Fruit fly (Drosophila melanogaster) whole organism, embryonic: ENCODE data around the gene GNBP3.

ENCODE experiments used
- Ada2b ChIP-seq: fragments of 200-800 bp; sonication (Bioruptor generic); IDR thresholded peaks from 2 replicates; pipeline ENCODE4 v1.3.6; 2022; ENCODE audit warnings: missing biosample characterization, missing genetic modification characterization
- Aef1 ChIP-seq: fragments of 200-800 bp; sonication (Bioruptor generic); IDR thresholded peaks from 3 replicates; pipeline ENCODE4 v1.3.6; 2022; ENCODE audit warnings: missing biosample characterization, missing genetic modification characterization
- Atf-2 ChIP-seq: fragments of 200-800 bp; sonication (Bioruptor generic); optimal IDR thresholded peaks from 2 replicates; lab custom pipeline; 2016; ENCODE audit warnings: missing biosample characterization, missing genetic modification characterization
- Atf3 ChIP-seq: fragments of 200-800 bp; sonication (Bioruptor generic); optimal IDR thresholded peaks from 3 replicates; lab custom pipeline; 2016; ENCODE audit warnings: missing biosample characterization, missing genetic modification characterization
- Atf6 ChIP-seq: fragments of 200-800 bp; sonication (Bioruptor generic); IDR thresholded peaks from 2 replicates; pipeline ENCODE4 v1.3.6; 2022; ENCODE audit warnings: missing biosample characterization, missing genetic modification characterization
- CG13424 ChIP-seq: fragments of 200-800 bp; sonication (Bioruptor generic); optimal IDR thresholded peaks from 2 replicates; lab custom pipeline; 2019; ENCODE audit warnings: missing biosample characterization, mild to moderate bottlenecking, missing genetic modification characterization, moderate library complexity
- CG15073 ChIP-seq: fragments of 200-800 bp; sonication (Bioruptor generic); optimal IDR thresholded peaks from 2 replicates; lab custom pipeline; 2016; ENCODE audit warnings: missing biosample characterization, missing genetic modification characterization
- CG16863 ChIP-seq: fragments of 200-800 bp; sonication (Bioruptor generic); optimal IDR thresholded peaks from 3 replicates; lab custom pipeline; 2016; ENCODE audit warnings: missing biosample characterization, missing genetic modification characterization
- CG17328 ChIP-seq: fragments of 200-800 bp; sonication (Bioruptor generic); IDR thresholded peaks from 2 replicates; pipeline ENCODE4 v1.3.6; 2022; ENCODE audit warnings: missing biosample characterization, missing genetic modification characterization
- CG17359 ChIP-seq: fragments of 200-800 bp; sonication (Bioruptor generic); optimal IDR thresholded peaks from 3 replicates; lab custom pipeline; 2018; ENCODE audit warnings: missing biosample characterization, mild to moderate bottlenecking, missing genetic modification characterization, moderate library complexity
- CG17361 ChIP-seq: fragments of 200-800 bp; sonication (Bioruptor generic); IDR thresholded peaks from 3 replicates; pipeline ENCODE4 v1.3.6; 2022; ENCODE audit warnings: missing biosample characterization, missing genetic modification characterization
- CG17385 ChIP-seq: fragments of 200-800 bp; sonication (Bioruptor generic); optimal IDR thresholded peaks from 3 replicates; lab custom pipeline; 2018; ENCODE audit warnings: missing biosample characterization, mild to moderate bottlenecking, missing genetic modification characterization
- CG17612 ChIP-seq: fragments of 200-800 bp; sonication (Bioruptor generic); IDR thresholded peaks from 2 replicates; pipeline ENCODE4 v1.3.6; 2022; ENCODE audit warnings: missing biosample characterization, missing genetic modification characterization
- CG17802 ChIP-seq: fragments of 200-800 bp; sonication (Bioruptor generic); optimal IDR thresholded peaks from 2 replicates; lab custom pipeline; 2018; ENCODE audit warnings: missing biosample characterization, mild to moderate bottlenecking, missing genetic modification characterization, moderate library complexity
- CG18599 ChIP-seq: fragments of 200-800 bp; sonication (Bioruptor generic); optimal IDR thresholded peaks from 3 replicates; lab custom pipeline; 2017; ENCODE audit warnings: missing biosample characterization, missing genetic modification characterization, mild to moderate bottlenecking, moderate library complexity, missing genetic modification reagents
- CG31224 ChIP-seq: fragments of 200-800 bp; sonication (Bioruptor generic); IDR thresholded peaks from 2 replicates; pipeline ENCODE4 v1.3.6; 2022; ENCODE audit warnings: missing biosample characterization, missing genetic modification characterization
- CG31441 ChIP-seq: fragments of 200-800 bp; sonication (Bioruptor generic); IDR thresholded peaks from 2 replicates; pipeline ENCODE4 v1.3.6; 2022; ENCODE audit warnings: missing biosample characterization, missing genetic modification characterization
- CG32532 ChIP-seq: fragments of 200-800 bp; sonication (Bioruptor generic); IDR thresholded peaks from 2 replicates; pipeline ENCODE4 v1.3.6; 2022; ENCODE audit warnings: missing biosample characterization, missing genetic modification characterization
- CG33557 ChIP-seq: fragments of 200-800 bp; sonication (Bioruptor generic); optimal IDR thresholded peaks from 2 replicates; lab custom pipeline; 2019; ENCODE audit warnings: missing biosample characterization, mild to moderate bottlenecking, missing genetic modification characterization, moderate library complexity
- CG34224 ChIP-seq: fragments of 200-800 bp; sonication (Bioruptor generic); IDR thresholded peaks from 3 replicates; pipeline ENCODE4 v1.3.6; 2022; ENCODE audit warnings: missing biosample characterization, missing genetic modification characterization; ENCODE audit not compliant: partially characterized antibody
- CG3838 ChIP-seq: fragments of 200-800 bp; sonication (Bioruptor generic); optimal IDR thresholded peaks from 3 replicates; lab custom pipeline; 2016; ENCODE audit warnings: missing biosample characterization, missing genetic modification characterization
- CG4328 ChIP-seq: fragments of 200-800 bp; sonication (Bioruptor generic); optimal IDR thresholded peaks from 3 replicates; lab custom pipeline; 2017; ENCODE audit warnings: missing biosample characterization, missing genetic modification reagents, missing genetic modification characterization
- CG5953 ChIP-seq: fragments of 200-800 bp; sonication (Bioruptor generic); IDR thresholded peaks from 2 replicates; pipeline ENCODE4 v1.3.6; 2022; ENCODE audit warnings: missing biosample characterization, missing genetic modification characterization
- CG6254 ChIP-seq: fragments of 200-800 bp; sonication (Bioruptor generic); optimal IDR thresholded peaks from 3 replicates; lab custom pipeline; 2017; ENCODE audit warnings: mild to moderate bottlenecking, missing biosample characterization, missing genetic modification reagents, missing genetic modification characterization
- CG6654 ChIP-seq: fragments of 200-800 bp; sonication (Bioruptor generic); optimal IDR thresholded peaks from 2 replicates; lab custom pipeline; 2017; ENCODE audit warnings: missing biosample characterization, mild to moderate bottlenecking, missing genetic modification characterization
- CG7556 ChIP-seq: fragments of 200-800 bp; sonication (Bioruptor generic); optimal IDR thresholded peaks from 2 replicates; lab custom pipeline; 2017; ENCODE audit warnings: missing biosample characterization, mild to moderate bottlenecking, missing genetic modification characterization
- CG9727 ChIP-seq: fragments of 200-800 bp; sonication (Bioruptor generic); optimal IDR thresholded peaks from 3 replicates; lab custom pipeline; 2017; ENCODE audit warnings: missing biosample characterization, mild to moderate bottlenecking, missing genetic modification characterization
- Doc2 ChIP-seq: fragments of 200-800 bp; sonication (Bioruptor generic); IDR thresholded peaks from 2 replicates; pipeline ENCODE4 v1.3.6; 2022; ENCODE audit warnings: missing biosample characterization, missing genetic modification characterization
- Dp ChIP-seq: fragments of 200-800 bp; sonication (Bioruptor generic); optimal IDR thresholded peaks from 2 replicates; lab custom pipeline; 2018; ENCODE audit warnings: missing biosample characterization, mild to moderate bottlenecking, missing genetic modification characterization, moderate library complexity
- Drgx ChIP-seq: fragments of 200-800 bp; sonication (Bioruptor generic); IDR thresholded peaks from 2 replicates; pipeline ENCODE4 v1.3.6; 2022; ENCODE audit warnings: missing biosample characterization, missing genetic modification characterization
- Hey ChIP-seq: fragments of 200-800 bp; sonication (Bioruptor generic); optimal IDR thresholded peaks from 3 replicates; lab custom pipeline; 2018; ENCODE audit warnings: missing biosample characterization, mild to moderate bottlenecking, missing genetic modification characterization
- Hr3 ChIP-seq: fragments of 200-800 bp; sonication (Bioruptor generic); optimal IDR thresholded peaks from 3 replicates; lab custom pipeline; 2016; ENCODE audit warnings: missing biosample characterization, missing genetic modification characterization
- MTF-1 ChIP-seq: fragments of 200-800 bp; sonication (Bioruptor generic); optimal IDR thresholded peaks from 2 replicates; lab custom pipeline; 2018; ENCODE audit warnings: missing biosample characterization, mild to moderate bottlenecking, missing genetic modification characterization, borderline replicate concordance
- Oaz ChIP-seq: fragments of 200-800 bp; sonication (Bioruptor generic); IDR thresholded peaks from 2 replicates; pipeline ENCODE4 v1.3.6; 2022; ENCODE audit warnings: missing biosample characterization, missing genetic modification characterization
- Optix ChIP-seq: fragments of 200-800 bp; sonication (Bioruptor generic); IDR thresholded peaks from 3 replicates; pipeline ENCODE4 v1.3.6; 2022; ENCODE audit warnings: missing biosample characterization, missing genetic modification characterization
- bowl ChIP-seq: fragments of 200-800 bp; sonication (Bioruptor generic); IDR thresholded peaks from 2 replicates; pipeline ENCODE4 v1.3.6; 2022; ENCODE audit warnings: missing biosample characterization, missing genetic modification characterization
- danr ChIP-seq: fragments of 200-800 bp; sonication (Bioruptor generic); IDR thresholded peaks from 2 replicates; pipeline ENCODE4 v1.3.6; 2022; ENCODE audit warnings: missing biosample characterization, missing genetic modification characterization
- dpn ChIP-seq, 2 experiments: fragments of 200-800 bp; sonication (Bioruptor generic); optimal IDR thresholded peaks; 3 replicates each; lab custom pipeline; 2016; ENCODE audit warnings: missing biosample characterization in 2 of 2, missing genetic modification characterization in 2 of 2
- dysf ChIP-seq: fragments of 200-800 bp; sonication (Bioruptor generic); IDR thresholded peaks from 3 replicates; pipeline ENCODE4 v1.3.6; 2022; ENCODE audit warnings: missing biosample characterization, missing genetic modification characterization
- gce ChIP-seq: fragments of 200-800 bp; sonication (Bioruptor generic); IDR thresholded peaks from 3 replicates; pipeline ENCODE4 v1.3.6; 2022; ENCODE audit warnings: missing biosample characterization, missing genetic modification characterization
- gsb-n ChIP-seq: fragments of 200-800 bp; sonication (Bioruptor generic); optimal IDR thresholded peaks from 3 replicates; lab custom pipeline; 2018; ENCODE audit warnings: missing biosample characterization, mild to moderate bottlenecking, missing genetic modification characterization
- jumu ChIP-seq: fragments of 200-800 bp; sonication (Bioruptor generic); optimal IDR thresholded peaks from 3 replicates; lab custom pipeline; 2016; ENCODE audit warnings: missing biosample characterization, missing genetic modification characterization
- lab ChIP-seq: fragments of 200-800 bp; sonication (Bioruptor generic); optimal IDR thresholded peaks from 3 replicates; lab custom pipeline; 2017; ENCODE audit warnings: missing biosample characterization, missing genetic modification characterization, mild to moderate bottlenecking, moderate library complexity, missing genetic modification reagents
- lmd ChIP-seq: fragments of 200-800 bp; sonication (Bioruptor generic); IDR thresholded peaks from 2 replicates; pipeline ENCODE4 v1.3.6; 2022; ENCODE audit warnings: missing biosample characterization, missing genetic modification characterization
- nau ChIP-seq: fragments of 200-800 bp; sonication (Bioruptor generic); optimal IDR thresholded peaks from 3 replicates; lab custom pipeline; 2017; ENCODE audit warnings: missing biosample characterization, mild to moderate bottlenecking, missing genetic modification characterization, missing genetic modification reagents
- onecut ChIP-seq: fragments of 200-800 bp; sonication (Bioruptor generic); IDR thresholded peaks from 2 replicates; pipeline ENCODE4 v1.3.6; 2022; ENCODE audit warnings: missing biosample characterization, missing genetic modification characterization
- peb ChIP-seq: fragments of 200-800 bp; sonication (Bioruptor generic); IDR thresholded peaks from 2 replicates; pipeline ENCODE4 v1.3.6; 2022; ENCODE audit warnings: missing biosample characterization, missing genetic modification characterization
- pnt ChIP-seq: fragments of 200-800 bp; sonication (Bioruptor generic); optimal IDR thresholded peaks from 3 replicates; lab custom pipeline; 2016; ENCODE audit warnings: missing biosample characterization, missing genetic modification characterization
- psq ChIP-seq: fragments of 200-800 bp; sonication (Bioruptor generic); optimal IDR thresholded peaks from 2 replicates; lab custom pipeline; 2017; ENCODE audit warnings: missing biosample characterization, missing genetic modification characterization
- twi ChIP-seq: fragments of 200-800 bp; optimal IDR thresholded peaks from 2 replicates; lab custom pipeline; 2019; ENCODE audit warnings: missing biosample characterization, mild to moderate bottlenecking, missing genetic modification characterization, moderate library complexity
- zfh1 ChIP-seq: fragments of 200-800 bp; sonication (Bioruptor generic); IDR thresholded peaks from 3 replicates; pipeline ENCODE4 v1.3.6; 2022; ENCODE audit warnings: missing biosample characterization, missing genetic modification characterization

GNBP3 gene

dm6 chr3L:8925679-8926078 lies 29.1 kb upstream of the GNBP3 start (continued):
- TF ChIP-seq Hr3 (GFP tag; lab: Kevin White, UChicago) (no peak), Aef1 (GFP tag; lab: Robert Waterston, UW) (no peak), CG16863 (GFP tag; lab: Kevin White, UChicago) (peak; percentile 14), gsb-n (peak; percentile 66), CG6254 (GFP tag; lab: Kevin White, UChicago) (peak; percentile 58), CG5953 (GFP tag; lab: Robert Waterston, UW) (0 out of 2 replicates have a peak, but pooled peaks have one; percentile 25), twi (tag; lab: Kevin White, UChicago) (no peak), peb (GFP tag; lab: Robert Waterston, UW) (no peak), CG17359 (peak; percentile 75), Atf-2 (no peak), CG17612 (GFP tag; lab: Robert Waterston, UW) (no peak), CG17802 (tag; lab: Kevin White, UChicago) (no peak), CG17385 (GFP tag; lab: Kevin White, UChicago) (no peak), nau (GFP tag; lab: Kevin White, UChicago) (peak; percentile 34), lab (GFP tag; lab: Kevin White, UChicago) (peak; percentile 39), CG7556 (GFP tag; lab: Kevin White, UChicago) (peak; percentile 10), CG6654 (GFP tag; lab: Kevin White, UChicago) (no peak), jumu (GFP tag; lab: Kevin White, UChicago) (no peak), CG4328 (GFP tag; lab: Kevin White, UChicago) (peak; percentile 28), CG15073 (GFP tag; lab: Kevin White, UChicago) (no peak), CG13424 (tag; lab: Kevin White, UChicago) (peak; percentile 23), pnt (GFP tag; lab: Kevin White, UChicago) (no peak), zfh1 (peak; percentile 39; the same call in 1 of the 3 replicates), Dp (GFP tag; lab: Kevin White, UChicago) (no peak), CG17328 (GFP tag; lab: Robert Waterston, UW) (peak; percentile 12; the same call in 1 of the 2 replicates)

DNA sequence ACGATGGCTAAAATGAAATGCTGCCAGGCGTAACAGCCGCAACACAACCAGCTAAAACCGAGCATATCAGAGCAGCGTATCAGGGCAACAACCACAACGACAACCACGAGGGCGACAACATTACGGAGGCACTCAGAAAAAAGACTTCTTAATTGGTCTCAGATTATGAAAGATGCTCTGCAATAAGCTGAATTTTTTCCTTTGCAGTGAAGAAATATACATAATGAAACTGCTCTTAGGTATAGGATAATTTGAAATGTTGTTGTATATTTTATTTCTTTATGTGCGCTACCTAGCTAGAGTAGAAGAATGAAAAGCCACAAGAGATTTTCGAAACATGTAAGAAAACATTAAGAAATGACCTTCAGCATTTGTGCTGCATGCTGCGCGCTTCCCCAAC lies 25.3 kb upstream of the GNBP3 start:
- TF ChIP-seq MTF-1 (GFP tag; lab: Kevin White, UChicago), result no peak
- TF ChIP-seq onecut (GFP tag; lab: Robert Waterston, UW), result no peak
- TF ChIP-seq Oaz, result no peak
- TF ChIP-seq Doc2, result no peak
- TF ChIP-seq Atf6 (GFP tag; lab: Robert Waterston, UW), result no peak
- peak; percentile 32 for TF ChIP-seq CG18599 (GFP tag; lab: Kevin White, UChicago)
- TF ChIP-seq Atf3, result no peak
- TF ChIP-seq CG31224, result no peak
- no peak for TF ChIP-seq CG6254 (GFP tag; lab: Kevin White, UChicago)
- TF ChIP-seq lmd (GFP tag; lab: Robert Waterston, UW), result no peak
- TF ChIP-seq CG33557, result no peak
- 0 out of 3 replicates have a peak, but pooled peaks have one; percentile 17 for TF ChIP-seq CG17361 (GFP tag; lab: Robert Waterston, UW)
- TF ChIP-seq danr (GFP tag; lab: Robert Waterston, UW), result no peak
- TF ChIP-seq Optix (GFP tag; lab: Robert Waterston, UW), result no peak
- no peak for TF ChIP-seq bowl (GFP tag; lab: Robert Waterston, UW)
- TF ChIP-seq Hey (tag; lab: Kevin White, UChicago), result no peak
- TF ChIP-seq Drgx (GFP tag; lab: Robert Waterston, UW), result peak; percentile 28; the same call in 1 of the 2 replicates
- TF ChIP-seq CG34224 (GFP tag; lab: Robert Waterston, UW), result no peak
- TF ChIP-seq Ada2b (GFP tag; lab: Robert Waterston, UW), result 0 out of 2 replicates have a peak, but pooled peaks have one; percentile 20
- no peak for TF ChIP-seq CG32532 (GFP tag; lab: Robert Waterston, UW)
- TF ChIP-seq gce (GFP tag; lab: Robert Waterston, UW), result no peak
- no peak for TF ChIP-seq dpn (GFP tag; optimal IDR thresholded peaks at IDR 0.05; lab: Kevin White, UChicago)
- peak; percentile 17; the same call in 1 of the 2 replicates for TF ChIP-seq CG31441
- no peak for TF ChIP-seq CG9727 (GFP tag; lab: Kevin White, UChicago)
- no peak for TF ChIP-seq CG3838 (GFP tag; lab: Kevin White, UChicago)
- no peak for TF ChIP-seq psq (GFP tag; lab: Kevin White, UChicago)
- peak; percentile 56; the same call in 1 of the 3 replicates for TF ChIP-seq dysf (GFP tag; lab: Robert Waterston, UW)
